Worm (Caenorhabditis elegans) whole organism, late embryonic: ENCODE results near the gene ppm-1.G.

Experiments used
- C08G9.2 ChIP-seq: sonication (generic microtip); optimal IDR thresholded peaks from 2 replicates; lab custom pipeline; 2016; ENCODE audit warnings: mild to moderate bottlenecking, missing genetic modification characterization, moderate library complexity, missing compliant biosample characterization
- C38D4.7 ChIP-seq: fragments of 200-800 bp; sonication (Bioruptor generic); optimal IDR thresholded peaks from 2 replicates; lab custom pipeline; 2018; ENCODE audit warnings: mild to moderate bottlenecking, missing genetic modification characterization, moderate library complexity, missing compliant biosample characterization
- F13H6.1 ChIP-seq: sonication (generic microtip); optimal IDR thresholded peaks from 2 replicates; lab custom pipeline; 2016; ENCODE audit warnings: missing genetic modification characterization, missing compliant biosample characterization
- K09A11.1 ChIP-seq: sonication (generic microtip); optimal IDR thresholded peaks from 2 replicates; lab custom pipeline; 2017; ENCODE audit warnings: antibody characterized with exemption, mild to moderate bottlenecking, missing genetic modification characterization, missing compliant biosample characterization; ENCODE audit not compliant: insufficient read depth
- Y22D7AL.16 ChIP-seq: sonication (generic microtip); optimal IDR thresholded peaks from 2 replicates; lab custom pipeline; 2016; ENCODE audit warnings: missing genetic modification characterization, missing compliant biosample characterization
- ahr-1 ChIP-seq: sonication (generic microtip); optimal IDR thresholded peaks from 2 replicates; lab custom pipeline; 2016; ENCODE audit warnings: missing genetic modification characterization, missing compliant biosample characterization
- ama-1 ChIP-seq: fragments of 150-350 bp; optimal IDR thresholded peaks from 2 replicates; lab custom pipeline; 2014
- ceh-14 ChIP-seq: sonication (generic microtip); optimal IDR thresholded peaks from 2 replicates; lab custom pipeline; 2016; ENCODE audit warnings: missing genotype, missing genetic modification characterization, missing compliant biosample characterization
- ceh-18 ChIP-seq: sonication (generic microtip); optimal IDR thresholded peaks from 2 replicates; lab custom pipeline; 2016; ENCODE audit warnings: missing genetic modification characterization, missing compliant biosample characterization
- ceh-2 ChIP-seq: sonication (generic microtip); optimal IDR thresholded peaks from 2 replicates; lab custom pipeline; 2016; ENCODE audit warnings: missing genotype, missing genetic modification characterization, missing compliant biosample characterization
- ceh-22 ChIP-seq: sonication (generic microtip); optimal IDR thresholded peaks from 2 replicates; lab custom pipeline; 2017; ENCODE audit warnings: missing biosample characterization, missing genetic modification characterization
- ceh-31 ChIP-seq: sonication (generic microtip); optimal IDR thresholded peaks from 2 replicates; lab custom pipeline; 2016; ENCODE audit warnings: missing genetic modification characterization, missing compliant biosample characterization
- ceh-34 ChIP-seq: sonication (generic microtip); optimal IDR thresholded peaks from 2 replicates; lab custom pipeline; 2016; ENCODE audit warnings: mild to moderate bottlenecking, missing genetic modification characterization, missing compliant biosample characterization
- ceh-45 ChIP-seq: fragments of 200-800 bp; sonication (Bioruptor generic); IDR thresholded peaks from 2 replicates; pipeline ENCODE4 v1.3.6; 2022; ENCODE audit warnings: missing genetic modification reagents, missing genetic modification characterization, missing compliant biosample characterization
- ceh-48 ChIP-seq: sonication (generic microtip); optimal IDR thresholded peaks from 2 replicates; lab custom pipeline; 2016; ENCODE audit warnings: missing genetic modification characterization, inconsistent platforms, missing compliant biosample characterization
- ceh-9 ChIP-seq: sonication (generic microtip); optimal IDR thresholded peaks from 2 replicates; lab custom pipeline; 2016; ENCODE audit warnings: mild to moderate bottlenecking, missing genetic modification characterization, inconsistent platforms, missing compliant biosample characterization
- che-1 ChIP-seq: sonication (generic microtip); optimal IDR thresholded peaks from 2 replicates; lab custom pipeline; 2016; ENCODE audit warnings: mild to moderate bottlenecking, missing genetic modification characterization, missing compliant biosample characterization
- dve-1 ChIP-seq: sonication (generic microtip); optimal IDR thresholded peaks from 2 replicates; lab custom pipeline; 2017; ENCODE audit warnings: antibody characterized with exemption, mild to moderate bottlenecking, missing genetic modification characterization, missing compliant biosample characterization
- ets-4 ChIP-seq: sonication (generic microtip); optimal IDR thresholded peaks from 2 replicates; lab custom pipeline; 2016; ENCODE audit warnings: missing genetic modification characterization, missing compliant biosample characterization
- eyg-1 ChIP-seq: sonication (generic microtip); optimal IDR thresholded peaks from 2 replicates; lab custom pipeline; 2016; ENCODE audit warnings: missing genotype, missing genetic modification characterization, missing compliant biosample characterization
- hlh-15 ChIP-seq: sonication (generic microtip); optimal IDR thresholded peaks from 2 replicates; lab custom pipeline; 2016; ENCODE audit warnings: missing genetic modification characterization, missing compliant biosample characterization
- hlh-8 ChIP-seq: sonication (generic microtip); optimal IDR thresholded peaks from 2 replicates; lab custom pipeline; 2016; ENCODE audit warnings: missing genotype, missing genetic modification characterization, missing compliant biosample characterization
- lim-6 ChIP-seq: sonication (generic microtip); optimal IDR thresholded peaks from 2 replicates; lab custom pipeline; 2016; ENCODE audit warnings: missing genetic modification characterization, missing compliant biosample characterization
- mec-3 ChIP-seq: sonication (generic microtip); optimal IDR thresholded peaks from 2 replicates; lab custom pipeline; 2016; ENCODE audit warnings: borderline replicate concordance, missing genetic modification characterization, missing compliant biosample characterization
- nfya-1 ChIP-seq: sonication (generic microtip); optimal IDR thresholded peaks from 2 replicates; lab custom pipeline; 2017; ENCODE audit warnings: missing genetic modification characterization, mild to moderate bottlenecking, missing compliant biosample characterization, antibody characterized with exemption, moderate library complexity
- nhr-11 ChIP-seq: fragments of 150-350 bp; optimal IDR thresholded peaks from 2 replicates; lab custom pipeline; 2014; ENCODE audit warnings: missing biosample characterization, missing genetic modification characterization
- npax-4 ChIP-seq: sonication (generic microtip); optimal IDR thresholded peaks from 2 replicates; lab custom pipeline; 2016; ENCODE audit warnings: missing genetic modification characterization, missing compliant biosample characterization
- odd-2 ChIP-seq: sonication (generic microtip); optimal IDR thresholded peaks from 2 replicates; lab custom pipeline; 2017; ENCODE audit warnings: antibody characterized with exemption, mild to moderate bottlenecking, missing genetic modification characterization, missing compliant biosample characterization
- pag-3 ChIP-seq: sonication (generic microtip); optimal IDR thresholded peaks from 2 replicates; lab custom pipeline; 2016; ENCODE audit warnings: missing compliant biosample characterization, missing genetic modification characterization, borderline replicate concordance
- pha-2 ChIP-seq: sonication (generic microtip); optimal IDR thresholded peaks from 2 replicates; lab custom pipeline; 2017; ENCODE audit warnings: mild to moderate bottlenecking, missing genetic modification characterization, missing compliant biosample characterization
- sdc-2 ChIP-seq: sonication (generic microtip); optimal IDR thresholded peaks from 2 replicates; lab custom pipeline; 2016; ENCODE audit warnings: missing genotype, missing genetic modification characterization, missing compliant biosample characterization
- sox-2 ChIP-seq: fragments of 200-800 bp; sonication (Bioruptor generic); IDR thresholded peaks from 2 replicates; pipeline ENCODE4 v1.3.6; 2022; ENCODE audit warnings: missing genetic modification reagents, missing genetic modification characterization, missing compliant biosample characterization
- tbx-2 ChIP-seq: sonication (generic microtip); optimal IDR thresholded peaks from 2 replicates; lab custom pipeline; 2016; ENCODE audit warnings: missing genetic modification characterization, missing compliant biosample characterization
- unc-3 ChIP-seq, 2 experiments: fragments of 200-800 bp in 1 of 2; sonication (Bioruptor generic) in 1 of 2; sonication (generic microtip) in 1 of 2; conservative IDR thresholded peaks in 1 of 2; optimal IDR thresholded peaks in 1 of 2; 2 replicates each; pipeline versions ENCODE4 v1.3.6 to Lab custom; 2016 to 2022; ENCODE audit warnings: missing compliant biosample characterization in 2 of 2, missing genetic modification characterization in 2 of 2, missing genetic modification reagents in 1 of 2
- unc-42 ChIP-seq: sonication (generic microtip); optimal IDR thresholded peaks from 2 replicates; lab custom pipeline; 2016; ENCODE audit warnings: missing genotype, missing genetic modification characterization, missing compliant biosample characterization
- zip-5 ChIP-seq: sonication (generic microtip); optimal IDR thresholded peaks from 2 replicates; lab custom pipeline; 2016; ENCODE audit warnings: missing genetic modification characterization, missing compliant biosample characterization

The ppm-1.G gene

ce11 chrIII:761476-761875 is 22.0 kb upstream of the ppm-1.G start, which contains the start of gene nlp-52:
Gene nlp-52, plus strand, starts transcription at chrIII:761776.
- TF ChIP-seq ceh-22 (tag; lab: Kevin White, UChicago), result no peak
- TF ChIP-seq hlh-15 (tag; lab: Kevin White, UChicago), result no peak
- no peak for TF ChIP-seq K09A11.1 (tag; lab: Kevin White, UChicago)
- no peak for TF ChIP-seq dve-1 (tag; lab: Kevin White, UChicago)
- TF ChIP-seq lim-6 (tag; lab: Kevin White, UChicago), result no peak
- no peak for TF ChIP-seq sox-2
- TF ChIP-seq nfya-1, result no peak
- TF ChIP-seq che-1 (tag; lab: Kevin White, UChicago), result no peak
- no peak for TF ChIP-seq nhr-11
- TF ChIP-seq ama-1 (lab: Kevin White, UChicago), result no peak
- no peak for TF ChIP-seq ceh-14 (tag; lab: Kevin White, UChicago)
- TF ChIP-seq ceh-9, result no peak
- no peak for TF ChIP-seq unc-3 (GFP tag; conservative IDR thresholded peaks at IDR 0.05; lab: Robert Waterston, UW)
- TF ChIP-seq unc-3 (tag; optimal IDR thresholded peaks at IDR 0.05; lab: Kevin White, UChicago), result no peak
- no peak for TF ChIP-seq odd-2 (tag; lab: Kevin White, UChicago)
- TF ChIP-seq ceh-45 (GFP tag; lab: Robert Waterston, UW), result no peak

DNA sequence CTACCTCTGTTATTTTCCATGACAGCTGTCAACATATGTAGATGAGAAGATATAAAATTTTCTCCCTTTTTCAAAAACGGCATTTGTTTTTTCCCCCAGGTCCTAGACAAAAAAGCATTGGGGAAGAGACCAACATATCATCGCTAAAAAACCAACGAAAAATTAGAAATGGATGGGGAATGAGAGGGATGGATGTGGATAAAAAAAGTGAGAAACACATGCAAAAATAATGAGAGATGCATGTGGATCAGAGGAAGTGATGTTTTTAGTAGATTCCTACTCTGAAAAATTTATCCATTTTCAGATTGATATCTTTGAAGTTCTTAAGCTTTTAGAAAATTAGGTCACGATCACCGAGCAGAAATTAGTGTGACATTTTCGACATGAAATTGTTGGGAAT is 21.0 kb upstream of the ppm-1.G start:
- TF ChIP-seq ceh-14 (tag; lab: Kevin White, UChicago), result no peak
- TF ChIP-seq eyg-1 (tag; lab: Kevin White, UChicago), result no peak
- TF ChIP-seq ama-1 (lab: Kevin White, UChicago), result no peak

ce11 chrIII:764404-764803 is 19.1 kb upstream of the ppm-1.G start:
- TF ChIP-seq ceh-48 (tag; lab: Kevin White, UChicago), result peak; percentile 19
- TF ChIP-seq ceh-31 (tag; lab: Kevin White, UChicago), result peak; percentile 8
- peak; percentile 44 for TF ChIP-seq unc-42
- TF ChIP-seq sdc-2, result no peak

DNA sequence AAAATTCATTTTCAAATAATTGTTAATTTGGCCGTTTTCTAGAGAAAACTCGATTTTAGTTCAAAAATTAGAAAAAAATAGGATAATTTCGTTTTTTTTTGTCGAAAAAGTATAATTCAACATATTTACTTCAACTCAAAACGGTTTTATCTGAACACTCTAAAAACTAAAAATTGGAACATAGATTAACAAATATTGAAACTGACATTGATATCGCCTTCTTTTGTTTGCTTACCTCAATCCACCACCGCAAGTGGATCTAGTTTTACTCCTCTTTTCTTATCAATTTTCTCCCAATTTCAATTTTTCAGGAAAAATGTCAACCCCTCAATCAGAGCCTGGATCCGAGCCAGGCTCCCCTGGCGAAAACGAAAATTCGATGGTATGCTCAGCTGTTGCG is 18.6 kb upstream of the ppm-1.G start, which contains the start of gene ptl-1:
TSS of gene ptl-1 (plus strand) at position 301 of the 400 bp plus-strand sequence.
- TF ChIP-seq F13H6.1 (tag; lab: Kevin White, UChicago) (no peak), hlh-15 (tag; lab: Kevin White, UChicago) (no peak), ceh-34 (tag; lab: Kevin White, UChicago) (no peak), nfya-1 (no peak), ceh-2 (tag; lab: Kevin White, UChicago) (no peak), mec-3 (tag; lab: Kevin White, UChicago) (no peak), pha-2 (tag; lab: Kevin White, UChicago) (no peak), ceh-9 (no peak), ahr-1 (tag; lab: Kevin White, UChicago) (no peak), ceh-18 (tag; lab: Kevin White, UChicago) (no peak), hlh-8 (no peak), ceh-48 (tag; lab: Kevin White, UChicago) (no peak), zip-5 (tag; lab: Kevin White, UChicago) (no peak)

ce11 chrIII:768528-768927 is 15.0 kb upstream of the ppm-1.G start:
- TF ChIP-seq C08G9.2 (tag; lab: Kevin White, UChicago), result no peak
- no peak for TF ChIP-seq F13H6.1 (tag; lab: Kevin White, UChicago)
- no peak for TF ChIP-seq pag-3 (tag; lab: Kevin White, UChicago)
- TF ChIP-seq Y22D7AL.16 (tag; lab: Kevin White, UChicago), result no peak
- TF ChIP-seq che-1 (tag; lab: Kevin White, UChicago), result no peak
- no peak for TF ChIP-seq C38D4.7 (GFP tag; lab: Kevin White, UChicago)
- TF ChIP-seq nfya-1, result no peak
- no peak for TF ChIP-seq ceh-22 (tag; lab: Kevin White, UChicago)
- TF ChIP-seq dve-1 (tag; lab: Kevin White, UChicago), result no peak
- no peak for TF ChIP-seq ceh-48 (tag; lab: Kevin White, UChicago)
- TF ChIP-seq tbx-2, result no peak
- TF ChIP-seq npax-4 (tag; lab: Kevin White, UChicago), result no peak
- no peak for TF ChIP-seq ets-4 (tag; lab: Kevin White, UChicago)
